Worm (Caenorhabditis elegans): ENCODE results near the gene str-52.
"Not testable (repeated sequence)": the region's sequence is repeated elsewhere in the genome, so short reads cannot be mapped to it uniquely, and the experiment has no call there.

- TF ChIP-seq dao-5, W03F9.2, him-1 (tag; optimal IDR thresholded peaks at IDR 0.05): not testable (repeated sequence)
Measured at ce11 chrV:2144408-2144807, 1.5 kb downstream of the str-52 start, which contains the start of gene F22F7.12.

Measured in whole organism, L4/young adult.